Fruit fly (Drosophila melanogaster) whole organism, prepupa: ENCODE results near the gene ERp44.

Experiments used
- Blimp-1 ChIP-seq: fragments of 200-800 bp; sonication (Bioruptor generic); optimal IDR thresholded peaks from 3 replicates; lab custom pipeline; 2017; ENCODE audit warnings: missing biosample characterization, missing genetic modification characterization, mild to moderate bottlenecking, moderate library complexity, missing genetic modification reagents
- CG6276 ChIP-seq: fragments of 200-800 bp; sonication (Bioruptor generic); optimal IDR thresholded peaks from 2 replicates; lab custom pipeline; 2017; ENCODE audit warnings: missing biosample characterization, mild to moderate bottlenecking, missing genetic modification characterization
- Eip75B ChIP-seq: fragments of 200-800 bp; sonication (Bioruptor generic); optimal IDR thresholded peaks from 3 replicates; lab custom pipeline; 2016; ENCODE audit warnings: missing biosample characterization, missing genetic modification characterization
- Sox14 ChIP-seq: fragments of 200-800 bp; sonication (Bioruptor generic); optimal IDR thresholded peaks from 3 replicates; lab custom pipeline; 2016; ENCODE audit warnings: missing biosample characterization, missing genetic modification characterization
- dac ChIP-seq: fragments of 200-800 bp; sonication (Bioruptor generic); optimal IDR thresholded peaks from 2 replicates; lab custom pipeline; 2017; ENCODE audit warnings: missing biosample characterization, mild to moderate bottlenecking, missing genetic modification characterization
- fd85E ChIP-seq: fragments of 200-800 bp; sonication (Bioruptor generic); optimal IDR thresholded peaks from 3 replicates; lab custom pipeline; 2016; ENCODE audit warnings: missing biosample characterization, missing genetic modification characterization

- TF ChIP-seq dac (GFP tag; lab: Kevin White, UChicago) (no peak), CG6276 (GFP tag; lab: Kevin White, UChicago) (no peak), Blimp-1 (no peak), fd85E (GFP tag; lab: Kevin White, UChicago) (no peak), Sox14 (GFP tag; lab: Kevin White, UChicago) (no peak), Eip75B (GFP tag; lab: Kevin White, UChicago) (no peak)
These were observed at the start of gene ERp44 for dm6 chrX:16297618-16298017.
